Worm (Caenorhabditis elegans) whole organism, late embryonic: ENCODE data around the gene ced-9.

Experiments
- ceh-6 ChIP-seq: fragments of 200-800 bp; sonication (Bioruptor generic); optimal IDR thresholded peaks from 2 replicates; lab custom pipeline; 2018; ENCODE audit warnings: mild to moderate bottlenecking, missing genetic modification characterization, missing compliant biosample characterization
- hlh-6 ChIP-seq: sonication (generic microtip); optimal IDR thresholded peaks from 2 replicates; lab custom pipeline; 2016; ENCODE audit warnings: missing genotype, missing genetic modification characterization, missing compliant biosample characterization
- hlh-8 ChIP-seq: sonication (generic microtip); optimal IDR thresholded peaks from 2 replicates; lab custom pipeline; 2016; ENCODE audit warnings: missing genotype, missing genetic modification characterization, missing compliant biosample characterization
- nfya-1 ChIP-seq: sonication (generic microtip); optimal IDR thresholded peaks from 2 replicates; lab custom pipeline; 2017; ENCODE audit warnings: missing genetic modification characterization, mild to moderate bottlenecking, missing compliant biosample characterization, antibody characterized with exemption, moderate library complexity
- nhr-11 ChIP-seq: fragments of 150-350 bp; optimal IDR thresholded peaks from 2 replicates; lab custom pipeline; 2014; ENCODE audit warnings: missing biosample characterization, missing genetic modification characterization
- tbx-7 ChIP-seq: sonication (generic microtip); optimal IDR thresholded peaks from 2 replicates; lab custom pipeline; 2016; ENCODE audit warnings: missing genotype, missing genetic modification characterization, missing compliant biosample characterization

DNA sequence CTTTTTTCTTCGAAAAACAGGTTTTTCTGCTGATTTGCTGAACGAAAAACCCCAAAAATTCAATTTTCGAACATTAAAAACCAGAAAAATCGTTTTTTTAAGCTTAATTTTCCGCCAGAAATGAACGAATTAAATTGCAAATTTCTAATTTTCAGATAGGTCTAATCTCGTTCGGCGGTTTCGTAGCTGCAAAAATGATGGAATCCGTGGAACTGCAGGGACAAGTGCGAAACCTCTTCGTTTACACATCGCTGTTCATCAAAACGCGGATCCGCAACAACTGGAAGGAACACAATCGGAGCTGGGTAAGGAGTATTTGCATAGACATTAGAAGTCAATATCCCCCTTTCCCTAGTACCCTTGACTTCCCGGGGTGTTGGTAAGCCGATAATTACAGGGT, 1.1 kb downstream of the ced-9 start:
- TF ChIP-seq nhr-11 (tag; lab: Kevin White, UChicago) (no peak), hlh-8 (no peak), ceh-6 (GFP tag; lab: Kevin White, UChicago) (no peak), nfya-1 (tag; lab: Kevin White, UChicago) (no peak), tbx-7 (tag; lab: Kevin White, UChicago) (no peak), hlh-6 (tag; lab: Kevin White, UChicago) (no peak)
